Worm (Caenorhabditis elegans) whole organism, mixed stage, embryonic: ENCODE results near the gene lite-1.

Source experiments
- M03D4.4 ChIP-seq: sonication (generic microtip); optimal IDR thresholded peaks from 2 replicates; lab custom pipeline; 2017; ENCODE audit warnings: mild to moderate bottlenecking, missing genetic modification characterization, missing compliant biosample characterization
- bed-3 ChIP-seq: fragments of 200-800 bp; sonication (Bioruptor generic); optimal IDR thresholded peaks from 3 replicates; lab custom pipeline; 2018; ENCODE audit warnings: mild to moderate bottlenecking, missing genetic modification characterization, moderate library complexity, missing compliant biosample characterization
- blmp-1 ChIP-seq: fragments of 150-350 bp; optimal IDR thresholded peaks from 2 replicates; lab custom pipeline; 2014; ENCODE audit warnings: missing biosample characterization, missing genetic modification characterization
- ceh-39 ChIP-seq: fragments of 150-350 bp; optimal IDR thresholded peaks from 2 replicates; lab custom pipeline; 2014; ENCODE audit warnings: missing biosample characterization, missing genetic modification characterization
- ceh-43 ChIP-seq: fragments of 200-800 bp; sonication (Bioruptor generic); optimal IDR thresholded peaks from 2 replicates; lab custom pipeline; 2018; ENCODE audit warnings: mild to moderate bottlenecking, missing genetic modification characterization, moderate library complexity, missing compliant biosample characterization
- ceh-83 ChIP-seq: fragments of 200-800 bp; sonication (Bioruptor generic); optimal IDR thresholded peaks from 2 replicates; lab custom pipeline; 2018; ENCODE audit warnings: mild to moderate bottlenecking, missing genetic modification characterization, missing compliant biosample characterization
- ces-1 ChIP-seq: fragments of 150-350 bp; optimal IDR thresholded peaks from 2 replicates; lab custom pipeline; 2014; ENCODE audit warnings: missing biosample characterization, missing genetic modification reagents, missing genetic modification characterization
- cnd-1 ChIP-seq: fragments of 200-800 bp; sonication (Bioruptor generic); optimal IDR thresholded peaks from 2 replicates; lab custom pipeline; 2018; ENCODE audit warnings: mild to moderate bottlenecking, missing genetic modification characterization, missing compliant biosample characterization
- drap-1 ChIP-seq: fragments of 200-800 bp; sonication (Bioruptor generic); optimal IDR thresholded peaks from 3 replicates; lab custom pipeline; 2018; ENCODE audit warnings: mild to moderate bottlenecking, missing genetic modification characterization, missing compliant biosample characterization
- elt-1 ChIP-seq: sonication (generic microtip); optimal IDR thresholded peaks from 2 replicates; lab custom pipeline; 2017; ENCODE audit warnings: missing genetic modification characterization, mild to moderate bottlenecking, missing compliant biosample characterization, antibody characterized with exemption, moderate library complexity, borderline replicate concordance; ENCODE audit not compliant: insufficient read depth
- elt-3 ChIP-seq: fragments of 150-350 bp; optimal IDR thresholded peaks from 2 replicates; lab custom pipeline; 2014; ENCODE audit warnings: missing biosample characterization, missing genetic modification characterization
- flh-1 ChIP-seq: fragments of 200-800 bp; sonication (Bioruptor generic); optimal IDR thresholded peaks from 2 replicates; lab custom pipeline; 2018; ENCODE audit warnings: mild to moderate bottlenecking, missing genetic modification characterization, moderate library complexity, missing compliant biosample characterization
- ham-2 ChIP-seq: fragments of 200-800 bp; sonication (Bioruptor generic); optimal IDR thresholded peaks from 2 replicates; lab custom pipeline; 2018; ENCODE audit warnings: mild to moderate bottlenecking, missing genetic modification characterization, missing compliant biosample characterization
- hlh-1 ChIP-seq: fragments of 150-350 bp; optimal IDR thresholded peaks from 2 replicates; lab custom pipeline; 2014; ENCODE audit warnings: missing biosample characterization, missing genetic modification reagents, missing genetic modification characterization
- lin-13 ChIP-seq: fragments of 150-350 bp; optimal IDR thresholded peaks from 2 replicates; lab custom pipeline; 2014; ENCODE audit warnings: missing biosample characterization, missing genetic modification characterization
- lin-32 ChIP-seq: fragments of 200-800 bp; sonication (Bioruptor generic); optimal IDR thresholded peaks from 2 replicates; lab custom pipeline; 2018; ENCODE audit warnings: mild to moderate bottlenecking, missing genetic modification characterization, missing compliant biosample characterization
- lsy-2 ChIP-seq: fragments of 150-350 bp; optimal IDR thresholded peaks from 2 replicates; lab custom pipeline; 2014; ENCODE audit warnings: missing biosample characterization, missing genetic modification characterization
- mab-5 ChIP-seq: fragments of 150-350 bp; optimal IDR thresholded peaks from 2 replicates; lab custom pipeline; 2014; ENCODE audit warnings: missing biosample characterization, missing genetic modification characterization
- mep-1 ChIP-seq: fragments of 150-350 bp; optimal IDR thresholded peaks from 2 replicates; lab custom pipeline; 2017; ENCODE audit warnings: missing biosample characterization, missing genetic modification reagents, missing genetic modification characterization, inconsistent platforms
- mls-2 ChIP-seq: sonication (generic microtip); optimal IDR thresholded peaks from 2 replicates; lab custom pipeline; 2016; ENCODE audit warnings: mild to moderate bottlenecking, missing genetic modification characterization, moderate library complexity, missing compliant biosample characterization
- nhr-2 ChIP-seq: fragments of 150-350 bp; optimal IDR thresholded peaks from 2 replicates; lab custom pipeline; 2014; ENCODE audit warnings: missing biosample characterization, missing genetic modification characterization
- nhr-237 ChIP-seq: fragments of 150-350 bp; optimal IDR thresholded peaks from 2 replicates; lab custom pipeline; 2014; ENCODE audit warnings: missing biosample characterization, missing genetic modification characterization
- nhr-28 ChIP-seq: fragments of 150-350 bp; optimal IDR thresholded peaks from 2 replicates; lab custom pipeline; 2014; ENCODE audit warnings: missing biosample characterization, missing genetic modification characterization
- nhr-76 ChIP-seq: sonication (generic microtip); optimal IDR thresholded peaks from 2 replicates; lab custom pipeline; 2017; ENCODE audit warnings: missing biosample characterization, missing genetic modification characterization
- pha-4 ChIP-seq: fragments of 150-350 bp; optimal IDR thresholded peaks from 2 replicates; lab custom pipeline; 2018; ENCODE audit warnings: missing biosample characterization, missing genetic modification reagents, missing genetic modification characterization
- sem-2 ChIP-seq: fragments of 200-800 bp; sonication (Bioruptor generic); optimal IDR thresholded peaks from 2 replicates; lab custom pipeline; 2018; ENCODE audit warnings: mild to moderate bottlenecking, missing genetic modification characterization, missing compliant biosample characterization
- snpc-4 ChIP-seq: fragments of 150-350 bp; optimal IDR thresholded peaks from 2 replicates; lab custom pipeline; 2014; ENCODE audit warnings: missing biosample characterization, missing genetic modification characterization
- sptf-1 ChIP-seq: sonication (generic microtip); optimal IDR thresholded peaks from 2 replicates; lab custom pipeline; 2017; ENCODE audit warnings: mild to moderate bottlenecking, missing genetic modification characterization, moderate library complexity, missing compliant biosample characterization
- tbx-8 ChIP-seq: fragments of 200-800 bp; sonication (Bioruptor generic); optimal IDR thresholded peaks from 2 replicates; lab custom pipeline; 2018; ENCODE audit warnings: mild to moderate bottlenecking, missing genetic modification characterization, moderate library complexity, missing compliant biosample characterization
- unc-120 ChIP-seq: sonication (generic microtip); optimal IDR thresholded peaks from 2 replicates; lab custom pipeline; 2017; ENCODE audit warnings: missing genetic modification characterization, missing compliant biosample characterization; ENCODE audit not compliant: poor library complexity, severe bottlenecking
- unc-62 ChIP-seq: fragments of 150-350 bp; optimal IDR thresholded peaks from 2 replicates; lab custom pipeline; 2014; ENCODE audit warnings: missing biosample characterization, missing genetic modification reagents, missing genetic modification characterization
- ztf-11 ChIP-seq: fragments of 150-350 bp; optimal IDR thresholded peaks from 2 replicates; lab custom pipeline; 2014; ENCODE audit warnings: missing biosample characterization, missing genetic modification characterization

The lite-1 gene

ce11 chrX:6263194-6263698, 32.7 kb upstream of the lite-1 start, which contains the start of gene W05H9.4:
Gene W05H9.4, plus strand, starts transcription at chrX:6263648.
- TF ChIP-seq ztf-11 (tag; lab: Kevin White, UChicago) (peak; percentile 2), lin-13 (tag; lab: Kevin White, UChicago) (peak; percentile 10), snpc-4 (tag; lab: Kevin White, UChicago) (no peak), elt-3 (tag; lab: Kevin White, UChicago) (no peak), ceh-83 (GFP tag; lab: Kevin White, UChicago) (no peak), hlh-1 (tag; lab: Kevin White, UChicago) (peak; percentile 53), unc-120 (peak; percentile 69), mls-2 (tag; lab: Kevin White, UChicago) (peak; percentile 75), ces-1 (GFP tag; lab: Kevin White, UChicago) (peak; percentile 57), pha-4 (tag; lab: Kevin White, UChicago) (no peak), ham-2 (GFP tag; lab: Kevin White, UChicago) (peak; percentile 20), cnd-1 (tag; lab: Kevin White, UChicago) (peak; percentile 52), nhr-2 (tag; lab: Kevin White, UChicago) (peak; percentile 91), mep-1 (tag; lab: Kevin White, UChicago) (peak; percentile 12), ceh-39 (tag; lab: Kevin White, UChicago) (peak; percentile 71)

ce11 chrX:6259081-6259480, 28.5 kb upstream of the lite-1 start:
- no peak for TF ChIP-seq lsy-2
- TF ChIP-seq cnd-1 (tag; lab: Kevin White, UChicago) = peak; percentile 93
- TF ChIP-seq unc-120 = no peak
- TF ChIP-seq ceh-39 (tag; lab: Kevin White, UChicago) = peak; percentile 23
- TF ChIP-seq nhr-2 (tag; lab: Kevin White, UChicago) = peak; percentile 87
- TF ChIP-seq lin-32 (GFP tag; lab: Kevin White, UChicago) = peak; percentile 99
- no peak for TF ChIP-seq pha-4 (tag; lab: Kevin White, UChicago)
- TF ChIP-seq unc-62 (GFP tag; lab: Kevin White, UChicago) = peak; percentile 57
- TF ChIP-seq ces-1 (GFP tag; lab: Kevin White, UChicago) = no peak
- peak; percentile 55 for TF ChIP-seq hlh-1 (tag; lab: Kevin White, UChicago)

- no peak for TF ChIP-seq bed-3
- TF ChIP-seq ceh-43 = peak; percentile 62
- no peak for TF ChIP-seq nhr-28
- TF ChIP-seq lin-13 (tag; lab: Kevin White, UChicago) = no peak
- peak; percentile 42 for TF ChIP-seq nhr-2 (tag; lab: Kevin White, UChicago)
- no peak for TF ChIP-seq nhr-237 (tag; lab: Kevin White, UChicago)
- peak; percentile 12 for TF ChIP-seq sptf-1 (tag; lab: Kevin White, UChicago)
- TF ChIP-seq lin-32 (GFP tag; lab: Kevin White, UChicago) = peak; percentile 61
- TF ChIP-seq sem-2 (GFP tag; lab: Kevin White, UChicago) = no peak
- TF ChIP-seq cnd-1 (tag; lab: Kevin White, UChicago) = peak; percentile 67
- TF ChIP-seq pha-4 (tag; lab: Kevin White, UChicago) = no peak
- TF ChIP-seq ces-1 (GFP tag; lab: Kevin White, UChicago) = peak; percentile 53
- TF ChIP-seq ceh-39 (tag; lab: Kevin White, UChicago) = no peak
Observed at ce11 chrX:6258409-6258808, 27.8 kb upstream of the lite-1 start.

ce11 chrX:6256969-6257368, 26.4 kb upstream of the lite-1 start:
- TF ChIP-seq hlh-1 (tag; lab: Kevin White, UChicago) = no peak
- TF ChIP-seq cnd-1 (tag; lab: Kevin White, UChicago) = no peak
- TF ChIP-seq nhr-76 = no peak
- TF ChIP-seq blmp-1 (tag; lab: Kevin White, UChicago) = no peak
- TF ChIP-seq M03D4.4 (tag; lab: Kevin White, UChicago) = no peak
- no peak for TF ChIP-seq tbx-8
- TF ChIP-seq lsy-2 = no peak
- no peak for TF ChIP-seq drap-1
- no peak for TF ChIP-seq flh-1 (GFP tag; lab: Kevin White, UChicago)
- no peak for TF ChIP-seq unc-62 (GFP tag; lab: Kevin White, UChicago)
- TF ChIP-seq lin-32 (GFP tag; lab: Kevin White, UChicago) = no peak
- no peak for TF ChIP-seq ces-1 (GFP tag; lab: Kevin White, UChicago)
- TF ChIP-seq elt-1 = no peak
- no peak for TF ChIP-seq unc-120
- TF ChIP-seq bed-3 = no peak
- TF ChIP-seq ceh-83 (GFP tag; lab: Kevin White, UChicago) = no peak
- TF ChIP-seq mab-5 = no peak
- TF ChIP-seq snpc-4 (tag; lab: Kevin White, UChicago) = no peak
